Worm (Caenorhabditis elegans) whole organism, late embryonic: ENCODE results near the gene daf-18.
A peak's percentile ranks its signal among the peaks of the same experiment; 100 is the strongest.

ENCODE experiments used
- F13H6.1 ChIP-seq: sonication (generic microtip); optimal IDR thresholded peaks from 2 replicates; lab custom pipeline; 2016; ENCODE audit warnings: missing genetic modification characterization, missing compliant biosample characterization
- Y22D7AL.16 ChIP-seq: sonication (generic microtip); optimal IDR thresholded peaks from 2 replicates; lab custom pipeline; 2016; ENCODE audit warnings: missing genetic modification characterization, missing compliant biosample characterization
- ahr-1 ChIP-seq: sonication (generic microtip); optimal IDR thresholded peaks from 2 replicates; lab custom pipeline; 2016; ENCODE audit warnings: missing genetic modification characterization, missing compliant biosample characterization
- ama-1 ChIP-seq: fragments of 150-350 bp; optimal IDR thresholded peaks from 2 replicates; lab custom pipeline; 2014
- ceh-14 ChIP-seq: sonication (generic microtip); optimal IDR thresholded peaks from 2 replicates; lab custom pipeline; 2016; ENCODE audit warnings: missing genotype, missing genetic modification characterization, missing compliant biosample characterization
- ceh-19 ChIP-seq: fragments of 200-800 bp; sonication (Bioruptor generic); optimal IDR thresholded peaks from 2 replicates; lab custom pipeline; 2018; ENCODE audit warnings: mild to moderate bottlenecking, missing genetic modification characterization, missing compliant biosample characterization
- ceh-2 ChIP-seq: sonication (generic microtip); optimal IDR thresholded peaks from 2 replicates; lab custom pipeline; 2016; ENCODE audit warnings: missing genotype, missing genetic modification characterization, missing compliant biosample characterization
- ceh-22 ChIP-seq: sonication (generic microtip); optimal IDR thresholded peaks from 2 replicates; lab custom pipeline; 2017; ENCODE audit warnings: missing biosample characterization, missing genetic modification characterization
- ceh-24 ChIP-seq: sonication (generic microtip); optimal IDR thresholded peaks from 2 replicates; lab custom pipeline; 2016; ENCODE audit warnings: mild to moderate bottlenecking, missing genetic modification characterization, missing compliant biosample characterization
- ceh-45 ChIP-seq: fragments of 200-800 bp; sonication (Bioruptor generic); IDR thresholded peaks from 2 replicates; pipeline ENCODE4 v1.3.6; 2022; ENCODE audit warnings: missing genetic modification reagents, missing genetic modification characterization, missing compliant biosample characterization
- ceh-48 ChIP-seq: sonication (generic microtip); optimal IDR thresholded peaks from 2 replicates; lab custom pipeline; 2016; ENCODE audit warnings: missing genetic modification characterization, inconsistent platforms, missing compliant biosample characterization
- ceh-9 ChIP-seq: sonication (generic microtip); optimal IDR thresholded peaks from 2 replicates; lab custom pipeline; 2016; ENCODE audit warnings: mild to moderate bottlenecking, missing genetic modification characterization, inconsistent platforms, missing compliant biosample characterization
- dmd-4 ChIP-seq: sonication (generic microtip); optimal IDR thresholded peaks from 2 replicates; lab custom pipeline; 2016; ENCODE audit warnings: borderline replicate concordance, missing genetic modification characterization, missing compliant biosample characterization
- dve-1 ChIP-seq: sonication (generic microtip); optimal IDR thresholded peaks from 2 replicates; lab custom pipeline; 2017; ENCODE audit warnings: antibody characterized with exemption, mild to moderate bottlenecking, missing genetic modification characterization, missing compliant biosample characterization
- elt-4 ChIP-seq: sonication (generic microtip); optimal IDR thresholded peaks from 2 replicates; lab custom pipeline; 2016; ENCODE audit warnings: missing genetic modification characterization, missing compliant biosample characterization
- ets-4 ChIP-seq: sonication (generic microtip); optimal IDR thresholded peaks from 2 replicates; lab custom pipeline; 2016; ENCODE audit warnings: missing genetic modification characterization, missing compliant biosample characterization
- eyg-1 ChIP-seq: sonication (generic microtip); optimal IDR thresholded peaks from 2 replicates; lab custom pipeline; 2016; ENCODE audit warnings: missing genotype, missing genetic modification characterization, missing compliant biosample characterization
- fax-1 ChIP-seq: sonication (generic microtip); optimal IDR thresholded peaks from 2 replicates; lab custom pipeline; 2016; ENCODE audit warnings: missing genotype, missing genetic modification characterization, missing compliant biosample characterization
- gmeb-2 ChIP-seq: sonication (generic microtip); optimal IDR thresholded peaks from 2 replicates; lab custom pipeline; 2016; ENCODE audit warnings: missing genetic modification characterization, inconsistent platforms, missing compliant biosample characterization
- hlh-30 ChIP-seq: sonication (generic microtip); optimal IDR thresholded peaks from 2 replicates; lab custom pipeline; 2017; ENCODE audit warnings: antibody characterized with exemption, missing genetic modification characterization, missing compliant biosample characterization; ENCODE audit not compliant: insufficient read depth
- hlh-8 ChIP-seq: sonication (generic microtip); optimal IDR thresholded peaks from 2 replicates; lab custom pipeline; 2016; ENCODE audit warnings: missing genotype, missing genetic modification characterization, missing compliant biosample characterization
- lim-6 ChIP-seq: sonication (generic microtip); optimal IDR thresholded peaks from 2 replicates; lab custom pipeline; 2016; ENCODE audit warnings: missing genetic modification characterization, missing compliant biosample characterization
- lin-11 ChIP-seq: fragments of 200-800 bp; sonication (Bioruptor generic); optimal IDR thresholded peaks from 2 replicates; lab custom pipeline; 2018; ENCODE audit warnings: mild to moderate bottlenecking, missing genetic modification characterization, missing compliant biosample characterization
- madf-2 ChIP-seq: sonication (generic microtip); optimal IDR thresholded peaks from 2 replicates; lab custom pipeline; 2017; ENCODE audit warnings: missing genetic modification characterization, missing compliant biosample characterization
- mec-3 ChIP-seq: sonication (generic microtip); optimal IDR thresholded peaks from 2 replicates; lab custom pipeline; 2016; ENCODE audit warnings: borderline replicate concordance, missing genetic modification characterization, missing compliant biosample characterization
- nfya-1 ChIP-seq: sonication (generic microtip); optimal IDR thresholded peaks from 2 replicates; lab custom pipeline; 2017; ENCODE audit warnings: missing genetic modification characterization, mild to moderate bottlenecking, missing compliant biosample characterization, antibody characterized with exemption, moderate library complexity
- nhr-11 ChIP-seq: fragments of 150-350 bp; optimal IDR thresholded peaks from 2 replicates; lab custom pipeline; 2014; ENCODE audit warnings: missing biosample characterization, missing genetic modification characterization
- nhr-232 ChIP-seq: sonication (generic microtip); optimal IDR thresholded peaks from 2 replicates; lab custom pipeline; 2016; ENCODE audit warnings: missing genetic modification characterization, missing compliant biosample characterization
- npax-4 ChIP-seq: sonication (generic microtip); optimal IDR thresholded peaks from 2 replicates; lab custom pipeline; 2016; ENCODE audit warnings: missing genetic modification characterization, missing compliant biosample characterization
- odd-2 ChIP-seq: sonication (generic microtip); optimal IDR thresholded peaks from 2 replicates; lab custom pipeline; 2017; ENCODE audit warnings: antibody characterized with exemption, mild to moderate bottlenecking, missing genetic modification characterization, missing compliant biosample characterization
- pag-3 ChIP-seq: sonication (generic microtip); optimal IDR thresholded peaks from 2 replicates; lab custom pipeline; 2016; ENCODE audit warnings: missing compliant biosample characterization, missing genetic modification characterization, borderline replicate concordance
- pha-2 ChIP-seq: sonication (generic microtip); optimal IDR thresholded peaks from 2 replicates; lab custom pipeline; 2017; ENCODE audit warnings: mild to moderate bottlenecking, missing genetic modification characterization, missing compliant biosample characterization
- pqm-1 ChIP-seq: sonication (generic microtip); optimal IDR thresholded peaks from 2 replicates; lab custom pipeline; 2016; ENCODE audit warnings: missing genetic modification characterization, missing compliant biosample characterization
- ref-2 ChIP-seq: sonication (generic microtip); optimal IDR thresholded peaks from 2 replicates; lab custom pipeline; 2016; ENCODE audit warnings: missing genetic modification characterization, missing compliant biosample characterization
- sdc-2 ChIP-seq: sonication (generic microtip); optimal IDR thresholded peaks from 2 replicates; lab custom pipeline; 2016; ENCODE audit warnings: missing genotype, missing genetic modification characterization, missing compliant biosample characterization
- sox-4 ChIP-seq: sonication (generic microtip); optimal IDR thresholded peaks from 2 replicates; lab custom pipeline; 2017; ENCODE audit warnings: mild to moderate bottlenecking, missing genetic modification characterization, inconsistent platforms, missing compliant biosample characterization
- syd-9 ChIP-seq: sonication (generic microtip); optimal IDR thresholded peaks from 2 replicates; lab custom pipeline; 2016; ENCODE audit warnings: mild to moderate bottlenecking, missing genetic modification characterization, moderate library complexity, missing compliant biosample characterization
- tbx-2 ChIP-seq: sonication (generic microtip); optimal IDR thresholded peaks from 2 replicates; lab custom pipeline; 2016; ENCODE audit warnings: missing genetic modification characterization, missing compliant biosample characterization
- unc-55 ChIP-seq: sonication (generic microtip); optimal IDR thresholded peaks from 2 replicates; lab custom pipeline; 2017; ENCODE audit warnings: missing biosample characterization, missing genetic modification reagents, missing genetic modification characterization
- zip-5 ChIP-seq: sonication (generic microtip); optimal IDR thresholded peaks from 2 replicates; lab custom pipeline; 2016; ENCODE audit warnings: missing genetic modification characterization, missing compliant biosample characterization
- ztf-16 ChIP-seq: sonication (generic microtip); optimal IDR thresholded peaks from 2 replicates; lab custom pipeline; 2017; ENCODE audit warnings: missing genetic modification characterization, missing compliant biosample characterization

Gene daf-18

ce11 chrIV:425995-426394 is 1.0 kb upstream of the daf-18 start, which contains the start of gene garr-1:
Gene garr-1 (plus strand): TSS chrIV:426168.
- no peak for TF ChIP-seq pag-3

- TF ChIP-seq ceh-48 (peak; percentile 56), madf-2 (tag; lab: Kevin White, UChicago) (no peak), lin-11 (tag; lab: Kevin White, UChicago) (no peak), ceh-14 (tag; lab: Kevin White, UChicago) (no peak), ceh-24 (no peak), ceh-22 (tag; lab: Kevin White, UChicago) (no peak), tbx-2 (no peak), nfya-1 (tag; lab: Kevin White, UChicago) (peak; percentile 11), unc-55 (GFP tag; lab: Kevin White, UChicago) (no peak)
Measured at ce11 chrIV:425546-425945, 569 bp upstream of the daf-18 start.

- TF ChIP-seq nhr-11 (tag; lab: Kevin White, UChicago): no peak
- no peak for TF ChIP-seq ref-2 (tag; lab: Kevin White, UChicago)
- no peak for TF ChIP-seq sdc-2 (tag; lab: Kevin White, UChicago)
- no peak for TF ChIP-seq eyg-1 (tag; lab: Kevin White, UChicago)
Measured at ce11 chrIV:422112-422511, 2.9 kb downstream of the daf-18 start.

DNA sequence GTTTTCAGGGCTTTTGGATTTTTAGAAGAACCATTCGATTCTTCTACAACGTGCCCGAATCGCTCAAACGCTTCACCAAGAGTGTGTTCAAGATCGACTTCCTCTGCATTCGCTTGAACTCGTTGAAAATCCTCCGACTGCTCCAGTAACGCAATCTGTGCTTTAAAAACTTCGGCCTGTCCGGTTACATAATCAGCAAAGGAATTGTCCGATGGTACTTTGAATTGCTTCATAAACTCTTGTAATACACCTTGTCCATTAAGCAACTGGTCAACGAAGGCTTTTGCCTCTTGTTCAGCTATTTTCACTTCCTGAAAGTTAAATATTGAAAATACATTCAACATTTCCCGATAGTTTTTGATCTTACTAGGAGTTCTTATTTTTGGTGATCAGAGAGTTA is 4.3 kb downstream of the daf-18 start:
- TF ChIP-seq ama-1 (lab: Kevin White, UChicago) (no peak), dve-1 (tag; lab: Kevin White, UChicago) (no peak), pqm-1 (no peak), ceh-19 (GFP tag; lab: Kevin White, UChicago) (no peak), pha-2 (no peak), nfya-1 (tag; lab: Kevin White, UChicago) (no peak), ztf-16 (no peak), mec-3 (tag; lab: Kevin White, UChicago) (no peak), elt-4 (tag; lab: Kevin White, UChicago) (no peak), hlh-30 (tag; lab: Kevin White, UChicago) (no peak), pag-3 (no peak), ceh-2 (tag; lab: Kevin White, UChicago) (no peak), npax-4 (tag; lab: Kevin White, UChicago) (no peak), ceh-9 (no peak)
- TF ChIP-seq, all 69 proteins: peak for 0

DNA sequence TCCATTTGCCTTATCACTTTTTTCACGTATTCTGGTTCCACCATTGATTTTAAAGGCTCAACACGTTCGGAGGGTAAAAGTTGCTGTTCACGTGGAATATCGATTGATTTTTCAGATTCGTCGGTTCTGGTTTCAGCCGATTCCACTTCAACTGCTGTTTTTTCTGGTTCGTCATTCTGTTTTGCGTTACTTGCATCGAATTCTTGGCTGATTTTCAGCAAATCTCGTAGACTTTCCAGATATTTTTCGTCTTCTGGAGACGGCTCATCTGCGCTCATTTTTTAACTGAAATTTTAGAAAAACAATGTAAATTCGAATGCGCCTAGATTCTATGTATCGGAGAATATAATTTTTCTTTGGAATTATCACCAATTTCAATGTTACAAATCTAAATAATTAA is 5.3 kb downstream of the daf-18 start, which contains the start of gene eri-1:
Gene eri-1, minus strand, starts transcription at position 285 of the 400 bp plus-strand sequence.
- TF ChIP-seq lim-6 (tag; lab: Kevin White, UChicago): no peak
- no peak for TF ChIP-seq odd-2 (tag; lab: Kevin White, UChicago)
- no peak for TF ChIP-seq ets-4
- no peak for TF ChIP-seq ceh-22 (tag; lab: Kevin White, UChicago)
- TF ChIP-seq Y22D7AL.16: no peak
- no peak for TF ChIP-seq unc-55 (GFP tag; lab: Kevin White, UChicago)

DNA sequence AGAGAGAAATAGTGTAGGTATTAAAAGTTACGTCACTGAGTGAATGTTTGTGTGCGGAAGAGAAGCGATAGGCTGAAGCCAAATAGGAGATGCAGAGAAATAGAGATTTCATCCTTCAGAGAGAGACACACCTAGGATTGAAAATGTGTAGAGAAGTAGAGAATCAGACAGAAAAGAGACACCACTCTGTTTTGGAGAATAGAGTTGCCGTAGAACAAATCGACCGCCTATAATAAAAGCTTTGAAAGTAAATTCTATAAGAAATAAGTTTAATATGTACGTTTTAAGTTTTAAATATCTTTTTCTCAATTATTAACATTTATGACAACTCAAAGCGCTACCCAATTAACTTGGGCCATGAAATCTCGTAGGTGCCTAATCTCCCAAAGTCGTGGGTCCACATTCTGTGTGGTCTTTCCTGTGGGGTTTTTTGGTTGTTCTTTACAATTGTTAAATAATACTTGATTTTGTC is 14.5 kb downstream of the daf-18 start, which contains the start of gene T07A9.12:
Gene T07A9.12, plus strand, starts transcription at position 448 of the 472 bp plus-strand sequence.
- TF ChIP-seq sox-4 (no peak), F13H6.1 (tag; lab: Kevin White, UChicago) (peak; percentile 87), pha-2 (peak; percentile 58), ahr-1 (tag; lab: Kevin White, UChicago) (peak; percentile 54), eyg-1 (tag; lab: Kevin White, UChicago) (no peak), hlh-8 (tag; lab: Kevin White, UChicago) (peak; percentile 80), ceh-45 (GFP tag; lab: Robert Waterston, UW) (no peak), ceh-14 (tag; lab: Kevin White, UChicago) (peak; percentile 65), ceh-2 (tag; lab: Kevin White, UChicago) (peak; percentile 88), dmd-4 (peak; percentile 34), Y22D7AL.16 (no peak), nfya-1 (tag; lab: Kevin White, UChicago) (peak; percentile 70), pag-3 (peak; percentile 62), syd-9 (tag; lab: Kevin White, UChicago) (peak; percentile 32), zip-5 (peak; percentile 93), fax-1 (peak; percentile 82), ceh-19 (GFP tag; lab: Kevin White, UChicago) (peak; percentile 26), dve-1 (tag; lab: Kevin White, UChicago) (no peak), tbx-2 (peak; percentile 91), elt-4 (tag; lab: Kevin White, UChicago) (no peak), ref-2 (tag; lab: Kevin White, UChicago) (peak; percentile 90), pqm-1 (peak; percentile 78), nhr-232 (tag; lab: Kevin White, UChicago) (no peak), lin-11 (tag; lab: Kevin White, UChicago) (no peak), lim-6 (tag; lab: Kevin White, UChicago) (peak; percentile 77), gmeb-2 (no peak), nhr-11 (tag; lab: Kevin White, UChicago) (no peak)
